Fruit fly (Drosophila melanogaster) whole organism, embryonic: ENCODE data around the gene RapGAP1.

Experiments
- Bdp1 ChIP-seq: fragments of 200-800 bp; sonication (Bioruptor generic); optimal IDR thresholded peaks from 3 replicates; lab custom pipeline; 2016; ENCODE audit warnings: missing biosample characterization, missing genetic modification characterization
- CG11696 ChIP-seq: fragments of 200-800 bp; sonication (Bioruptor generic); IDR thresholded peaks from 2 replicates; pipeline ENCODE4 v1.3.6; 2022; ENCODE audit warnings: missing biosample characterization, missing genetic modification characterization
- CG12391 ChIP-seq: fragments of 200-800 bp; sonication (Bioruptor generic); optimal IDR thresholded peaks from 3 replicates; lab custom pipeline; 2018; ENCODE audit warnings: missing biosample characterization, mild to moderate bottlenecking, missing genetic modification characterization, moderate library complexity
- CG13287 ChIP-seq: fragments of 200-800 bp; sonication (Bioruptor generic); IDR thresholded peaks from 2 replicates; pipeline ENCODE4 v1.3.6; 2022; ENCODE audit warnings: missing biosample characterization, missing genetic modification characterization; ENCODE audit not compliant: partially characterized antibody
- CG14667 ChIP-seq: fragments of 200-800 bp; sonication (Bioruptor generic); IDR thresholded peaks from 2 replicates; pipeline ENCODE4 v1.3.6; 2022; ENCODE audit warnings: missing biosample characterization, missing genetic modification characterization
- CG15073 ChIP-seq: fragments of 200-800 bp; sonication (Bioruptor generic); optimal IDR thresholded peaks from 2 replicates; lab custom pipeline; 2016; ENCODE audit warnings: missing biosample characterization, missing genetic modification characterization
- CG1603 ChIP-seq: fragments of 200-800 bp; sonication (Bioruptor generic); optimal IDR thresholded peaks from 2 replicates; lab custom pipeline; 2019; ENCODE audit warnings: missing biosample characterization, mild to moderate bottlenecking, missing genetic modification characterization, moderate library complexity
- CG17802 ChIP-seq: fragments of 200-800 bp; sonication (Bioruptor generic); optimal IDR thresholded peaks from 2 replicates; lab custom pipeline; 2018; ENCODE audit warnings: missing biosample characterization, mild to moderate bottlenecking, missing genetic modification characterization, moderate library complexity
- CG42726 ChIP-seq: fragments of 200-800 bp; sonication (Bioruptor generic); IDR thresholded peaks from 2 replicates; pipeline ENCODE4 v1.3.6; 2022; ENCODE audit warnings: missing biosample characterization, missing genetic modification characterization; ENCODE audit not compliant: partially characterized antibody
- CG4360 ChIP-seq: fragments of 200-800 bp; sonication (Bioruptor generic); IDR thresholded peaks from 2 replicates; pipeline ENCODE4 v1.3.6; 2022; ENCODE audit warnings: missing biosample characterization, missing genetic modification characterization
- CG9932 ChIP-seq: fragments of 200-800 bp; sonication (Bioruptor generic); IDR thresholded peaks from 2 replicates; pipeline ENCODE4 v1.3.6; 2022; ENCODE audit warnings: missing biosample characterization, missing genetic modification characterization
- CoRest ChIP-seq: fragments of 200-800 bp; sonication (Bioruptor generic); optimal IDR thresholded peaks from 3 replicates; lab custom pipeline; 2018; ENCODE audit warnings: missing biosample characterization, mild to moderate bottlenecking, missing genetic modification characterization, moderate library complexity
- D ChIP-seq, 2 experiments: fragments of 200-800 bp in 1 of 2; fragments of >200 bp in 1 of 2; sonication (Bioruptor generic) in 1 of 2; optimal IDR thresholded peaks; 2 replicates in 1 of 2; 3 replicates in 1 of 2; lab custom pipeline; 2017; ENCODE audit warnings: mild to moderate bottlenecking in 1 of 2, missing biosample characterization in 1 of 2, missing genetic modification characterization in 1 of 2, missing genetic modification reagents in 1 of 2
- D19A ChIP-seq: fragments of 200-800 bp; optimal IDR thresholded peaks from 3 replicates; lab custom pipeline; 2019; ENCODE audit warnings: missing biosample characterization, mild to moderate bottlenecking, missing genetic modification characterization, moderate library complexity
- Deaf1 ChIP-seq: fragments of 200-800 bp; optimal IDR thresholded peaks from 3 replicates; lab custom pipeline; 2019; ENCODE audit warnings: missing biosample characterization, mild to moderate bottlenecking, missing genetic modification characterization, moderate library complexity
- Dfd ChIP-seq, 2 experiments: fragments of >200 bp; optimal IDR thresholded peaks; 2 replicates each; lab custom pipeline; 2017; ENCODE audit warnings: missing biosample characterization in 2 of 2, missing genetic modification characterization in 2 of 2
- Drgx ChIP-seq: fragments of 200-800 bp; sonication (Bioruptor generic); IDR thresholded peaks from 2 replicates; pipeline ENCODE4 v1.3.6; 2022; ENCODE audit warnings: missing biosample characterization, missing genetic modification characterization
- Fer3 ChIP-seq: fragments of 200-800 bp; sonication (Bioruptor generic); optimal IDR thresholded peaks from 2 replicates; lab custom pipeline; 2018; ENCODE audit warnings: missing biosample characterization, mild to moderate bottlenecking, missing genetic modification characterization, moderate library complexity
- Hey ChIP-seq: fragments of 200-800 bp; sonication (Bioruptor generic); optimal IDR thresholded peaks from 3 replicates; lab custom pipeline; 2018; ENCODE audit warnings: missing biosample characterization, mild to moderate bottlenecking, missing genetic modification characterization
- HmgZ ChIP-seq: fragments of 200-800 bp; sonication (Bioruptor generic); optimal IDR thresholded peaks from 2 replicates; lab custom pipeline; 2018; ENCODE audit warnings: missing biosample characterization, mild to moderate bottlenecking, missing genetic modification characterization
- Hmx ChIP-seq: fragments of 200-800 bp; sonication (Bioruptor generic); optimal IDR thresholded peaks from 2 replicates; lab custom pipeline; 2016; ENCODE audit warnings: missing biosample characterization, missing genetic modification characterization
- Hsf ChIP-seq: fragments of 200-800 bp; sonication (Bioruptor generic); optimal IDR thresholded peaks from 3 replicates; lab custom pipeline; 2016; ENCODE audit warnings: missing biosample characterization, missing genetic modification characterization
- Max ChIP-seq: fragments of 200-800 bp; sonication (Bioruptor generic); optimal IDR thresholded peaks from 2 replicates; lab custom pipeline; 2016; ENCODE audit warnings: missing biosample characterization, mild to moderate bottlenecking, missing genetic modification characterization
- Myb ChIP-seq: fragments of 200-800 bp; sonication (Bioruptor generic); optimal IDR thresholded peaks from 2 replicates; lab custom pipeline; 2016; ENCODE audit warnings: missing biosample characterization, missing genetic modification characterization
- NC2α ChIP-seq: fragments of 200-800 bp; sonication (Bioruptor generic); optimal IDR thresholded peaks from 2 replicates; lab custom pipeline; 2016; ENCODE audit warnings: missing biosample characterization, missing genetic modification characterization
- Ravus ChIP-seq: fragments of 200-800 bp; sonication (Bioruptor generic); IDR thresholded peaks from 2 replicates; pipeline ENCODE4 v1.3.6; 2022; ENCODE audit warnings: missing biosample characterization, missing genetic modification characterization
- amos ChIP-seq: fragments of 200-800 bp; sonication (Bioruptor generic); IDR thresholded peaks from 2 replicates; pipeline ENCODE4 v1.3.6; 2022; ENCODE audit warnings: missing biosample characterization, missing genetic modification characterization; ENCODE audit not compliant: partially characterized antibody
- chinmo ChIP-seq: fragments of 200-800 bp; sonication (Bioruptor generic); IDR thresholded peaks from 4 replicates; pipeline ENCODE4 v1.3.6; 2022; ENCODE audit warnings: missing biosample characterization, missing genetic modification characterization; ENCODE audit not compliant: partially characterized antibody
- dati ChIP-seq: fragments of 200-800 bp; sonication (Bioruptor generic); IDR thresholded peaks from 2 replicates; pipeline ENCODE4 v1.3.6; 2022; ENCODE audit warnings: missing biosample characterization, missing genetic modification characterization
- dm ChIP-seq: fragments of 200-800 bp; sonication (Bioruptor generic); optimal IDR thresholded peaks from 3 replicates; lab custom pipeline; 2016; ENCODE audit warnings: missing biosample characterization, missing genetic modification characterization
- ewg ChIP-seq: fragments of 200-800 bp; sonication (Bioruptor generic); optimal IDR thresholded peaks from 3 replicates; lab custom pipeline; 2017; ENCODE audit warnings: mild to moderate bottlenecking, missing biosample characterization, missing genetic modification reagents, missing genetic modification characterization
- lola ChIP-seq, 3 experiments: fragments of >200 bp in 2 of 3; fragments of 200-800 bp in 1 of 3; sonication (Bioruptor generic) in 1 of 3; optimal IDR thresholded peaks; 2 replicates each; lab custom pipeline; 2017 to 2019; ENCODE audit warnings: missing biosample characterization in 3 of 3, missing genetic modification characterization in 3 of 3, mild to moderate bottlenecking in 1 of 3, moderate library complexity in 1 of 3
- org-1 ChIP-seq: fragments of 200-800 bp; sonication (Bioruptor generic); optimal IDR thresholded peaks from 2 replicates; lab custom pipeline; 2017; ENCODE audit warnings: missing biosample characterization, missing genetic modification characterization
- p53 ChIP-seq: fragments of 200-800 bp; sonication (Bioruptor generic); optimal IDR thresholded peaks from 2 replicates; lab custom pipeline; 2016; ENCODE audit warnings: missing biosample characterization, missing genetic modification characterization
- pan ChIP-seq, 4 experiments: fragments of >200 bp in 3 of 4; fragments of 200-800 bp in 1 of 4; sonication (Bioruptor generic) in 1 of 4; optimal IDR thresholded peaks in 3 of 4; IDR thresholded peaks in 1 of 4; 2 replicates each; pipeline versions ENCODE4 v1.3.6 to Lab custom; 2017 to 2022; ENCODE audit warnings: missing biosample characterization in 2 of 4, missing genetic modification characterization in 2 of 4, mixed read lengths in 1 of 4
- sens ChIP-seq: fragments of 200-800 bp; sonication (Bioruptor generic); peaks from one replicate; lab custom pipeline; 2016; ENCODE audit warnings: missing biosample characterization, missing genetic modification characterization
- sim ChIP-seq: fragments of 200-800 bp; sonication (Bioruptor generic); IDR thresholded peaks from 2 replicates; pipeline ENCODE4 v1.3.6; 2022; ENCODE audit warnings: missing biosample characterization, missing genetic modification characterization
- sqz ChIP-seq: fragments of 200-800 bp; sonication (Bioruptor generic); optimal IDR thresholded peaks from 3 replicates; lab custom pipeline; 2018; ENCODE audit warnings: missing biosample characterization, mild to moderate bottlenecking, missing genetic modification characterization
- stwl ChIP-seq: fragments of 200-800 bp; sonication (Bioruptor generic); optimal IDR thresholded peaks from 3 replicates; lab custom pipeline; 2018; ENCODE audit warnings: missing biosample characterization, mild to moderate bottlenecking, missing genetic modification characterization, moderate library complexity
- vfl ChIP-seq: fragments of 200-800 bp; sonication (Bioruptor generic); optimal IDR thresholded peaks from 2 replicates; lab custom pipeline; 2016; ENCODE audit warnings: missing biosample characterization, missing genetic modification characterization

RapGAP1 gene

dm6 chr2L:7576462-7577360 lies 2.1 kb downstream of the RapGAP1 start (continued):
- TF ChIP-seq p53 (GFP tag; lab: Kevin White, UChicago) (peak; percentile 36), Bdp1 (GFP tag; lab: Kevin White, UChicago) (peak; percentile 16), dm (GFP tag; lab: Kevin White, UChicago) (no peak), CoRest (tag; lab: Kevin White, UChicago) (peak; percentile 87), D (optimal IDR thresholded peaks at IDR 0.05; lab: Kevin White, UChicago) (no peak), D (GFP tag; optimal IDR thresholded peaks at IDR 0.05; lab: Kevin White, UChicago) (peak; percentile 90), sim (GFP tag; lab: Robert Waterston, UW) (peak; percentile 68), CG13287 (GFP tag; lab: Robert Waterston, UW) (peak; percentile 13; the same call in 1 of the 2 replicates), sens (GFP tag; lab: Kevin White, UChicago) (peak; percentile 99), dati (GFP tag; lab: Robert Waterston, UW) (peak; percentile 63; the same call in 1 of the 2 replicates), CG42726 (0 out of 2 replicates have a peak, but pooled peaks have one; percentile 33), CG12391 (tag; lab: Kevin White, UChicago) (peak; percentile 30), stwl (tag; lab: Kevin White, UChicago) (peak; percentile 44), CG17802 (tag; lab: Kevin White, UChicago) (peak; percentile 57), Myb (GFP tag; lab: Kevin White, UChicago) (no peak), Dfd (GFP tag; optimal IDR thresholded peaks at IDR 0.05; lab: Kevin White, UChicago) (no peak), CG11696 (GFP tag; lab: Robert Waterston, UW) (peak; percentile 99), CG1603 (tag; lab: Kevin White, UChicago) (peak; percentile 76), HmgZ (tag; lab: Kevin White, UChicago) (peak; percentile 42), pan (optimal IDR thresholded peaks at IDR 0.05; lab: Kevin White, UChicago) (no peak), pan (GFP tag; optimal IDR thresholded peaks at IDR 0.05 in 1 of 2, IDR thresholded peaks at IDR 0.05 in 1 of 2) (peak in 1 of 2 experiments; percentile 84), vfl (GFP tag; lab: Kevin White, UChicago) (no peak), Deaf1 (peak; percentile 100), Ravus (peak; percentile 53), Hmx (GFP tag; lab: Kevin White, UChicago) (peak; percentile 77), chinmo (GFP tag; lab: Robert Waterston, UW) (peak; percentile 80; the same call in 2 of the 4 replicates), CG14667 (GFP tag; lab: Robert Waterston, UW) (no peak; the same call in 1 of the 2 replicates), lola (GFP tag; optimal IDR thresholded peaks at IDR 0.05; lab: Kevin White, UChicago) (peak in 1 of 3 experiments; percentile 92), ewg (GFP tag; lab: Kevin White, UChicago) (peak; percentile 61), NC2α (GFP tag; lab: Kevin White, UChicago) (peak; percentile 52), CG15073 (GFP tag; lab: Kevin White, UChicago) (no peak)

dm6 chr2L:7574257-7575125 lies 4.3 kb downstream of the RapGAP1 start:
- TF ChIP-seq org-1, result no peak
- TF ChIP-seq Fer3 (tag; lab: Kevin White, UChicago), result no peak
- peak; percentile 63 for TF ChIP-seq CG4360 (GFP tag; lab: Robert Waterston, UW)
- no peak for TF ChIP-seq Hsf (GFP tag; lab: Kevin White, UChicago)
- TF ChIP-seq sqz, result peak; percentile 10
- TF ChIP-seq amos (GFP tag; lab: Robert Waterston, UW), result no peak
- peak; percentile 3 for TF ChIP-seq D19A (tag; lab: Kevin White, UChicago)
- no peak for TF ChIP-seq Hey (tag; lab: Kevin White, UChicago)
- 0 out of 2 replicates have a peak, but pooled peaks have one; percentile 21 for TF ChIP-seq Drgx (GFP tag; lab: Robert Waterston, UW)
- peak; percentile 34 for TF ChIP-seq sens (GFP tag; lab: Kevin White, UChicago)
- TF ChIP-seq Max (GFP tag; lab: Kevin White, UChicago), result no peak
- TF ChIP-seq CG9932 (GFP tag; lab: Robert Waterston, UW), result no peak
